Fruit fly (Drosophila melanogaster): Measurements from ENCODE around the gene Eip74EF.
A peak's percentile ranks its signal among the peaks of the same experiment; 100 is the strongest.

DNA sequence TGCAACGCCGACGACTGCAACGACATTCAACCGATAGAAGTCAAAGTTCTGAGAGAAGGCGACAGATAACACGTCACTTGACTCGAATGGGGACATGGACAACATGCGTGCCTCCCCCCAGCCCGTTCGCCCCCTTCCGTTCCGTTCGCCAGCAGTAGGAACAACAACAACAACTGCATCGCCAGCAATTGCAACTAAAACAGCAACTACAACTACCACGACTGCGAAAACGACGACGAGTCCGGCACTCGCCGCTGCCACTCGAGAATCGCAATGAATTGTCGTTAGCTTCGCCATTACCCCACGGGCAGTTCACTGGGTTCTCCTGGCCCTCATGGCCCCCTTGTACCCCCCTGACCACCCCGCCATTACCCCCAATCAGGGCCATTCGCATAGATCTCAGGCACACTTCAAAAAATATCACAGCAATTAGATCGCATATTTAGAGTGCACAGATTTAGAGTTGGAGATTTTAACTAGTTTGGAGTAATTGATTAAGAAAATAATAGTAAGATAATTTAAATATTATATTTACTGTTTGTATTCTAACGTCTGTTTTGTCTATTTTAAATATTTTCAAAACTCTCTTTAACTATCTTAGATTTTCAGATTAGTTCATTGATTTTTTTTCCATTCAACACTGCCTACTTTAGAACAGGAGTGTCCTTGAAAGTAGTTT, 32.6 kb downstream of the Eip74EF start:
- TF ChIP-seq Ets98B (GFP tag; IDR thresholded peaks at IDR 0.05): peak; percentile 50; the same call in 1 of the 2 replicates
- TF ChIP-seq EcR (GFP tag; optimal IDR thresholded peaks at IDR 0.05): peak; percentile 6
- peak; percentile 34 for TF ChIP-seq CG13204 (GFP tag; optimal IDR thresholded peaks at IDR 0.05)
- no peak for TF ChIP-seq rn (GFP tag; IDR thresholded peaks at IDR 0.05)
